Worm (Caenorhabditis elegans): ENCODE measurements around the gene ncx-7.

- TF ChIP-seq unc-62 (GFP tag; optimal IDR thresholded peaks at IDR 0.05) = no peak
- TF ChIP-seq sox-4 (tag; optimal IDR thresholded peaks at IDR 0.05) = no peak
- TF ChIP-seq skn-1 (tag; optimal IDR thresholded peaks at IDR 0.05) = no peak
- peak; percentile 26 for TF ChIP-seq fkh-10 (GFP tag; optimal IDR thresholded peaks at IDR 0.05)
- TF ChIP-seq ztf-11 (tag; optimal IDR thresholded peaks at IDR 0.05) = peak in 1 of 2 experiments; percentile 50
- peak in 1 of 2 experiments; percentile 33 for TF ChIP-seq egl-27 (tag; optimal IDR thresholded peaks at IDR 0.05)
- no peak for TF ChIP-seq lin-15B (tag; optimal IDR thresholded peaks at IDR 0.05)
- peak; percentile 69 for TF ChIP-seq nhr-77 (tag; optimal IDR thresholded peaks at IDR 0.05)
- no peak for TF ChIP-seq sptf-1 (tag; optimal IDR thresholded peaks at IDR 0.05)
- peak; percentile 53 for TF ChIP-seq dsc-1 (tag; optimal IDR thresholded peaks at IDR 0.05)
- no peak for TF ChIP-seq nhr-11 (tag; optimal IDR thresholded peaks at IDR 0.05)
- TF ChIP-seq jun-1 (tag; optimal IDR thresholded peaks at IDR 0.05) = peak; percentile 64
- no peak for TF ChIP-seq sup-37 (GFP tag; optimal IDR thresholded peaks at IDR 0.05)
Observed at ce11 chrIII:9667591-9668265, 52.4 kb downstream of the ncx-7 start, which contains the start of gene C07A9.9.
